Worm (Caenorhabditis elegans): ENCODE data around the gene F58A4.6.

DNA sequence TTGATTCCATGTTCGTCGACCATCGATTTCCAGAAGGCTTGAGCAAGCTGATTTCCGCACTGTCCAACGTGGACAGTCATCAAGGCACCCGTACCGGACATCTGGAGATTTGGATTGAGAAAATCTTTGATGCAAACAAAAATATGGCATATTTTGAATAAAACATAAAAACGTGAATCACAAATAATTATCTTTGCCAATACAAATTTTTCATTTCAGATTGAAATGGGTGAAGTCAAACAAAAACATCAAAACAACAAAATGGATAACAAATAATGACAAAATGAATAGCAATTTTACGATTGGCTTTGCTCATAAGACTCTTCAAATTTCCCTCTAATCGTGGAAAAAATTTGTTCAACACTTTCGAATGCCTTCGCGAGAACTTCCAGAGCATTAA is 14.8 kb downstream of the F58A4.6 start, which contains the start of gene tbg-1:
- no peak for TF ChIP-seq madf-3 (GFP tag; IDR thresholded peaks at IDR 0.05)
- no peak for TF ChIP-seq Y56A3A.18 (GFP tag; IDR thresholded peaks at IDR 0.05)
- TF ChIP-seq sptf-2 (GFP tag; optimal IDR thresholded peaks at IDR 0.05), result no peak
- TF ChIP-seq atf-7 (tag; optimal IDR thresholded peaks at IDR 0.05), result no peak
- TF ChIP-seq rec-8 (tag; optimal IDR thresholded peaks at IDR 0.05), result no peak
- no peak for TF ChIP-seq pha-4 (tag; optimal IDR thresholded peaks at IDR 0.05)
- TF ChIP-seq nhr-179 (tag; optimal IDR thresholded peaks at IDR 0.05), result no peak
- TF ChIP-seq ztf-26 (tag; optimal IDR thresholded peaks at IDR 0.05), result no peak

All from whole organism, young adult.